Fruit fly (Drosophila melanogaster) whole organism, embryonic: Measurements from ENCODE around the gene CG4577.

ENCODE experiments used
- Atf-2 ChIP-seq: fragments of 200-800 bp; sonication (Bioruptor generic); optimal IDR thresholded peaks from 2 replicates; lab custom pipeline; 2016; ENCODE audit warnings: missing biosample characterization, missing genetic modification characterization
- B-H2 ChIP-seq: fragments of 200-800 bp; sonication (Bioruptor generic); optimal IDR thresholded peaks from 2 replicates; lab custom pipeline; 2018; ENCODE audit warnings: missing biosample characterization, mild to moderate bottlenecking, missing genetic modification characterization
- CG10543 ChIP-seq: fragments of 200-800 bp; sonication (Bioruptor generic); optimal IDR thresholded peaks from 3 replicates; lab custom pipeline; 2017; ENCODE audit warnings: missing biosample characterization, mild to moderate bottlenecking, missing genetic modification characterization, moderate library complexity
- CG11085 ChIP-seq: fragments of 200-800 bp; sonication (Bioruptor generic); IDR thresholded peaks from 2 replicates; pipeline ENCODE4 v1.3.6; 2022; ENCODE audit warnings: missing biosample characterization, missing genetic modification characterization
- CG12071 ChIP-seq: fragments of 200-800 bp; sonication (Bioruptor generic); optimal IDR thresholded peaks from 3 replicates; lab custom pipeline; 2018; ENCODE audit warnings: missing biosample characterization, mild to moderate bottlenecking, missing genetic modification characterization
- CG1233 ChIP-seq: fragments of 200-800 bp; sonication (Bioruptor generic); optimal IDR thresholded peaks from 4 replicates; lab custom pipeline; 2018; ENCODE audit warnings: missing biosample characterization, mild to moderate bottlenecking, missing genetic modification characterization
- CG12769 ChIP-seq: fragments of 200-800 bp; sonication (Bioruptor generic); optimal IDR thresholded peaks from 2 replicates; lab custom pipeline; 2019; ENCODE audit warnings: missing biosample characterization, mild to moderate bottlenecking, missing genetic modification characterization, moderate library complexity
- CG17802 ChIP-seq: fragments of 200-800 bp; sonication (Bioruptor generic); optimal IDR thresholded peaks from 2 replicates; lab custom pipeline; 2018; ENCODE audit warnings: missing biosample characterization, mild to moderate bottlenecking, missing genetic modification characterization, moderate library complexity
- CG18011 ChIP-seq: fragments of 200-800 bp; sonication (Bioruptor generic); optimal IDR thresholded peaks from 2 replicates; lab custom pipeline; 2017; ENCODE audit warnings: missing biosample characterization, missing genetic modification characterization, mild to moderate bottlenecking, moderate library complexity, missing genotype
- CG18764 ChIP-seq: fragments of 200-800 bp; sonication (Bioruptor generic); optimal IDR thresholded peaks from 3 replicates; lab custom pipeline; 2016; ENCODE audit warnings: missing biosample characterization, missing genetic modification characterization
- CG33213 ChIP-seq: fragments of 200-800 bp; sonication (Bioruptor generic); optimal IDR thresholded peaks from 3 replicates; lab custom pipeline; 2016; ENCODE audit warnings: missing biosample characterization, missing genetic modification characterization
- CG4854 ChIP-seq: fragments of 200-800 bp; sonication (Bioruptor generic); optimal IDR thresholded peaks from 2 replicates; lab custom pipeline; 2016; ENCODE audit warnings: missing biosample characterization, missing genetic modification characterization, inconsistent platforms
- CG5180 ChIP-seq: fragments of 200-800 bp; sonication (Bioruptor generic); optimal IDR thresholded peaks from 3 replicates; lab custom pipeline; 2017; ENCODE audit warnings: missing biosample characterization, missing genetic modification characterization, mild to moderate bottlenecking, moderate library complexity, missing genetic modification reagents
- CG6854 ChIP-seq: fragments of 200-800 bp; sonication (Bioruptor generic); optimal IDR thresholded peaks from 3 replicates; lab custom pipeline; 2017; ENCODE audit warnings: missing biosample characterization, mild to moderate bottlenecking, missing genetic modification characterization
- CG7839 ChIP-seq: fragments of 200-800 bp; sonication (Bioruptor generic); optimal IDR thresholded peaks from 3 replicates; lab custom pipeline; 2018; ENCODE audit warnings: missing biosample characterization, mild to moderate bottlenecking, missing genetic modification characterization, moderate library complexity
- CG8924 ChIP-seq: fragments of 200-800 bp; optimal IDR thresholded peaks from 3 replicates; lab custom pipeline; 2019; ENCODE audit warnings: missing biosample characterization, mild to moderate bottlenecking, missing genetic modification characterization, moderate library complexity
- CG8944 ChIP-seq: fragments of 200-800 bp; sonication (Bioruptor generic); optimal IDR thresholded peaks from 3 replicates; lab custom pipeline; 2016; ENCODE audit warnings: missing biosample characterization, missing genetic modification characterization
- CG9609 ChIP-seq: fragments of 200-800 bp; sonication (Bioruptor generic); optimal IDR thresholded peaks from 3 replicates; lab custom pipeline; 2016; ENCODE audit warnings: missing biosample characterization, missing genetic modification characterization
- Chrac-16 ChIP-seq: fragments of 200-800 bp; sonication (Bioruptor generic); optimal IDR thresholded peaks from 3 replicates; lab custom pipeline; 2016; ENCODE audit warnings: missing biosample characterization, missing genetic modification characterization
- D ChIP-seq, 2 experiments: fragments of 200-800 bp in 1 of 2; fragments of >200 bp in 1 of 2; sonication (Bioruptor generic) in 1 of 2; optimal IDR thresholded peaks; 2 replicates in 1 of 2; 3 replicates in 1 of 2; lab custom pipeline; 2017; ENCODE audit warnings: mild to moderate bottlenecking in 1 of 2, missing biosample characterization in 1 of 2, missing genetic modification characterization in 1 of 2, missing genetic modification reagents in 1 of 2
- E2f2 ChIP-seq: fragments of 200-800 bp; sonication (Bioruptor generic); IDR thresholded peaks from 2 replicates; pipeline ENCODE4 v1.3.6; 2022; ENCODE audit warnings: missing biosample characterization, missing genetic modification characterization
- Fer1 ChIP-seq: fragments of 200-800 bp; sonication (Bioruptor generic); optimal IDR thresholded peaks from 2 replicates; lab custom pipeline; 2017; ENCODE audit warnings: missing biosample characterization, mild to moderate bottlenecking, missing genetic modification characterization
- Fer3 ChIP-seq: fragments of 200-800 bp; sonication (Bioruptor generic); optimal IDR thresholded peaks from 2 replicates; lab custom pipeline; 2018; ENCODE audit warnings: missing biosample characterization, mild to moderate bottlenecking, missing genetic modification characterization, moderate library complexity
- H15 ChIP-seq: fragments of 200-800 bp; sonication (Bioruptor generic); IDR thresholded peaks from 3 replicates; pipeline ENCODE4 v1.3.6; 2022; ENCODE audit warnings: missing biosample characterization, missing genetic modification characterization
- HLH4C ChIP-seq: fragments of 200-800 bp; sonication (Bioruptor generic); IDR thresholded peaks from 3 replicates; pipeline ENCODE4 v1.3.6; 2022; ENCODE audit warnings: missing biosample characterization, missing genetic modification characterization; ENCODE audit not compliant: partially characterized antibody
- MBD-R2 ChIP-seq: fragments of 200-800 bp; sonication (Bioruptor generic); IDR thresholded peaks from 2 replicates; pipeline ENCODE4 v1.3.6; 2022; ENCODE audit warnings: missing biosample characterization, missing genetic modification characterization
- MESR4 ChIP-seq: fragments of 200-800 bp; sonication (Bioruptor generic); optimal IDR thresholded peaks from 2 replicates; lab custom pipeline; 2018; ENCODE audit warnings: missing biosample characterization, mild to moderate bottlenecking, missing genetic modification characterization, moderate library complexity
- MTF-1 ChIP-seq: fragments of 200-800 bp; sonication (Bioruptor generic); optimal IDR thresholded peaks from 2 replicates; lab custom pipeline; 2018; ENCODE audit warnings: missing biosample characterization, mild to moderate bottlenecking, missing genetic modification characterization, borderline replicate concordance
- PHDP ChIP-seq: fragments of 200-800 bp; sonication (Bioruptor generic); optimal IDR thresholded peaks from 3 replicates; lab custom pipeline; 2018; ENCODE audit warnings: missing biosample characterization, mild to moderate bottlenecking, missing genetic modification characterization, moderate library complexity
- Xrp1 ChIP-seq: fragments of 200-800 bp; sonication (Bioruptor generic); IDR thresholded peaks from 2 replicates; pipeline ENCODE4 v1.3.6; 2022; ENCODE audit warnings: missing biosample characterization, missing genetic modification characterization
- ab ChIP-seq: fragments of 200-800 bp; sonication (Bioruptor generic); optimal IDR thresholded peaks from 2 replicates; lab custom pipeline; 2016; ENCODE audit warnings: missing biosample characterization, missing genetic modification characterization
- ac ChIP-seq: fragments of 200-800 bp; sonication (Bioruptor generic); optimal IDR thresholded peaks from 3 replicates; lab custom pipeline; 2017; ENCODE audit warnings: missing biosample characterization, mild to moderate bottlenecking, missing genetic modification characterization
- bsh ChIP-seq, 2 experiments: fragments of 200-800 bp; sonication (Bioruptor generic); optimal IDR thresholded peaks; 2 replicates each; lab custom pipeline; 2017 to 2018; ENCODE audit warnings: mild to moderate bottlenecking in 2 of 2, missing biosample characterization in 2 of 2, missing genetic modification characterization in 2 of 2, moderate library complexity in 1 of 2
- cato ChIP-seq: fragments of 200-800 bp; sonication (Bioruptor generic); optimal IDR thresholded peaks from 2 replicates; lab custom pipeline; 2016; ENCODE audit warnings: missing biosample characterization, missing genetic modification characterization, borderline replicate concordance
- dimm ChIP-seq: fragments of 200-800 bp; sonication (Bioruptor generic); IDR thresholded peaks from 2 replicates; pipeline ENCODE4 v1.3.6; 2022; ENCODE audit warnings: missing biosample characterization, missing genetic modification characterization
- eyg ChIP-seq: fragments of 200-800 bp; sonication (Bioruptor generic); optimal IDR thresholded peaks from 3 replicates; lab custom pipeline; 2016; ENCODE audit warnings: missing biosample characterization, missing genetic modification characterization
- fru ChIP-seq: fragments of >200 bp; optimal IDR thresholded peaks from 2 replicates; lab custom pipeline; 2017
- ftz-f1 ChIP-seq: fragments of 200-800 bp; sonication (Bioruptor generic); optimal IDR thresholded peaks from 2 replicates; lab custom pipeline; 2016; ENCODE audit warnings: missing biosample characterization, missing genetic modification characterization
- gfzf ChIP-seq: fragments of 200-800 bp; sonication (Bioruptor generic); optimal IDR thresholded peaks from 2 replicates; lab custom pipeline; 2016; ENCODE audit warnings: missing biosample characterization, mild to moderate bottlenecking, missing genetic modification characterization, moderate library complexity
- hth ChIP-seq: fragments of >200 bp; optimal IDR thresholded peaks from 2 replicates; lab custom pipeline; 2017; ENCODE audit warnings: inconsistent platforms
- jumu ChIP-seq: fragments of 200-800 bp; sonication (Bioruptor generic); optimal IDR thresholded peaks from 3 replicates; lab custom pipeline; 2016; ENCODE audit warnings: missing biosample characterization, missing genetic modification characterization
- lab ChIP-seq: fragments of 200-800 bp; sonication (Bioruptor generic); optimal IDR thresholded peaks from 3 replicates; lab custom pipeline; 2017; ENCODE audit warnings: missing biosample characterization, missing genetic modification characterization, mild to moderate bottlenecking, moderate library complexity, missing genetic modification reagents
- mld ChIP-seq: fragments of 200-800 bp; sonication (Bioruptor generic); IDR thresholded peaks from 3 replicates; pipeline ENCODE4 v1.3.6; 2022; ENCODE audit warnings: missing biosample characterization, missing genetic modification characterization; ENCODE audit not compliant: partially characterized antibody
- nau ChIP-seq: fragments of 200-800 bp; sonication (Bioruptor generic); optimal IDR thresholded peaks from 3 replicates; lab custom pipeline; 2017; ENCODE audit warnings: missing biosample characterization, mild to moderate bottlenecking, missing genetic modification characterization, missing genetic modification reagents
- pita ChIP-seq: fragments of 200-800 bp; sonication (Bioruptor generic); optimal IDR thresholded peaks from 2 replicates; lab custom pipeline; 2017; ENCODE audit warnings: missing biosample characterization, mild to moderate bottlenecking, missing genetic modification characterization
- pzg ChIP-seq: fragments of 200-800 bp; sonication (Bioruptor generic); optimal IDR thresholded peaks from 3 replicates; lab custom pipeline; 2018; ENCODE audit warnings: missing biosample characterization, mild to moderate bottlenecking, missing genetic modification characterization, moderate library complexity
- repo ChIP-seq: fragments of 200-800 bp; sonication (Bioruptor generic); optimal IDR thresholded peaks from 2 replicates; lab custom pipeline; 2016; ENCODE audit warnings: missing biosample characterization, missing genetic modification characterization
- sc ChIP-seq, 3 experiments: fragments of >200 bp in 2 of 3; fragments of 200-800 bp in 1 of 3; sonication (Bioruptor generic) in 1 of 3; optimal IDR thresholded peaks; 2 replicates in 2 of 3; 3 replicates in 1 of 3; lab custom pipeline; 2017; ENCODE audit warnings: mild to moderate bottlenecking in 1 of 3, missing biosample characterization in 1 of 3, missing genetic modification characterization in 1 of 3, missing genetic modification reagents in 1 of 3
- sd ChIP-seq: fragments of 200-800 bp; sonication (Bioruptor generic); optimal IDR thresholded peaks from 3 replicates; lab custom pipeline; 2018; ENCODE audit warnings: missing biosample characterization, mild to moderate bottlenecking, missing genetic modification characterization, moderate library complexity
- tll ChIP-seq, 2 experiments: fragments of 200-800 bp in 1 of 2; fragments of >200 bp in 1 of 2; sonication (Bioruptor generic) in 1 of 2; optimal IDR thresholded peaks; 2 replicates each; lab custom pipeline; 2017 to 2019; ENCODE audit warnings: missing biosample characterization in 2 of 2, missing genetic modification characterization in 2 of 2, mild to moderate bottlenecking in 1 of 2, moderate library complexity in 1 of 2

The CG4577 gene

dm6 chr2L:1166326-1166725 is 31.8 kb downstream of the CG4577 start, which contains the start of gene CG14341 (continued):
- TF ChIP-seq sc (optimal IDR thresholded peaks at IDR 0.05; lab: Kevin White, UChicago), result no peak
- TF ChIP-seq sc (GFP tag; optimal IDR thresholded peaks at IDR 0.05; lab: Kevin White, UChicago), result no peak
- TF ChIP-seq CG4854 (GFP tag; lab: Kevin White, UChicago), result no peak
- TF ChIP-seq ac (GFP tag; lab: Kevin White, UChicago), result no peak
- TF ChIP-seq CG8924, result no peak
- no peak for TF ChIP-seq CG5180 (GFP tag; lab: Kevin White, UChicago)
- no peak for TF ChIP-seq CG12769
- no peak for TF ChIP-seq Atf-2
- TF ChIP-seq Xrp1, result no peak
- TF ChIP-seq CG33213 (GFP tag; lab: Kevin White, UChicago), result no peak
- no peak for TF ChIP-seq lab (GFP tag; lab: Kevin White, UChicago)
- TF ChIP-seq ab, result no peak
- TF ChIP-seq MTF-1 (GFP tag; lab: Kevin White, UChicago), result no peak
- no peak for TF ChIP-seq pita (GFP tag; lab: Kevin White, UChicago)
- no peak for TF ChIP-seq CG8944 (GFP tag; lab: Kevin White, UChicago)
- TF ChIP-seq dimm (GFP tag; lab: Robert Waterston, UW), result no peak
- no peak for TF ChIP-seq Chrac-16 (GFP tag; lab: Kevin White, UChicago)
- no peak for TF ChIP-seq CG6854 (GFP tag; lab: Kevin White, UChicago)
- no peak for TF ChIP-seq Fer1 (GFP tag; lab: Kevin White, UChicago)
- no peak for TF ChIP-seq tll (GFP tag; optimal IDR thresholded peaks at IDR 0.05; lab: Kevin White, UChicago)
- no peak for TF ChIP-seq CG11085
- peak; percentile 56 for TF ChIP-seq E2f2 (GFP tag; lab: Robert Waterston, UW)
- TF ChIP-seq gfzf (GFP tag; lab: Kevin White, UChicago), result peak; percentile 29
- no peak for TF ChIP-seq bsh (GFP tag; optimal IDR thresholded peaks at IDR 0.05; lab: Kevin White, UChicago)
- TF ChIP-seq H15, result no peak
- no peak for TF ChIP-seq ftz-f1 (GFP tag; lab: Kevin White, UChicago)
- no peak for TF ChIP-seq Fer3 (tag; lab: Kevin White, UChicago)
- no peak for TF ChIP-seq jumu
- TF ChIP-seq CG18764 (GFP tag; lab: Kevin White, UChicago), result no peak
- TF ChIP-seq PHDP, result no peak
- TF ChIP-seq MBD-R2, result peak; percentile 74
- no peak for TF ChIP-seq fru (lab: Kevin White, UChicago)
- TF ChIP-seq repo (GFP tag; lab: Kevin White, UChicago), result no peak
- no peak for TF ChIP-seq mld
- no peak for TF ChIP-seq CG7839 (tag; lab: Kevin White, UChicago)
- no peak for TF ChIP-seq cato
- no peak for TF ChIP-seq CG12071 (GFP tag; lab: Kevin White, UChicago)
- no peak for TF ChIP-seq eyg (GFP tag; lab: Kevin White, UChicago)
- no peak for TF ChIP-seq CG10543
- TF ChIP-seq MESR4 (GFP tag; lab: Kevin White, UChicago), result peak; percentile 31
- TF ChIP-seq CG9609 (GFP tag; lab: Kevin White, UChicago), result no peak
- no peak for TF ChIP-seq sd
- no peak for TF ChIP-seq CG17802 (tag; lab: Kevin White, UChicago)
- no peak for TF ChIP-seq B-H2
- no peak for TF ChIP-seq hth (lab: Kevin White, UChicago)
- no peak for TF ChIP-seq CG1233 (GFP tag; lab: Kevin White, UChicago)
- no peak for TF ChIP-seq CG18011 (GFP tag; lab: Kevin White, UChicago)
- TF ChIP-seq D (optimal IDR thresholded peaks at IDR 0.05; lab: Kevin White, UChicago), result no peak
- no peak for TF ChIP-seq D (GFP tag; optimal IDR thresholded peaks at IDR 0.05; lab: Kevin White, UChicago)
- no peak for TF ChIP-seq nau (GFP tag; lab: Kevin White, UChicago)
- peak; percentile 35 for TF ChIP-seq pzg (GFP tag; lab: Kevin White, UChicago)
- peak; percentile 59; the same call in 2 of the 3 replicates for TF ChIP-seq HLH4C (GFP tag; lab: Robert Waterston, UW)
